Fruit fly (Drosophila melanogaster): ENCODE measurements around the gene CG1578.
A peak's percentile ranks its signal among the peaks of the same experiment; 100 is the strongest.

Gene CG1578

DNA sequence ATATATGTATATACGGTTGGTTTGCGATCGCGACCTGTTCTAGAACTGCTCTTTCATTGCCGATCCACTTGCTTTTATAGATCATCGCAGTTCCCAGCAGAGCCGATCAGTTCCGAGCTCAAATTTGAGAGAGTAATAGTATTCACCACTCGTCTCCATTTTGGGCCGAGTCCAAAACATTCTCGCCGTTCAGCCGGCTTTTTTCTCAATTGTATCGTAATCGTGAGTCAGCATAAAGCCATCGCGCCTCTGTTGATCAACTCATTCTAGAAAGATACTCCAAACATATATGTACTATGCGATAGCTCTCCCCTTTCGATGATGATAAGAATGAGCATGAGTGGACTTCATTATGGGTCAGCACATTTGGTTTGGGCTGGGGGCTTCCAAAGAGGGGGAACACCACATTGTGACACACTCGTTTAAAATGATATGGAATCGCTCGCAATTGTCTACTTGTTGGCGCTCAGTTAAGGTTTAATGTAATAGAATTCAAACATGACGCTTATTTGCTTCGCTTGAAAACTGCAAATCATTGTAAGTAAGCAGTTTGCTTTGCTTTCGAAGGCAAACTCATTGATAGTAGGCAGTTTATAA is 51.7 kb downstream of the CG1578 start, which contains the start of gene CG9360:
TSS of gene CG9360 (minus strand) at position 51 of the 597 bp plus-strand sequence.
- TF ChIP-seq kay (GFP tag; ENCODE audit: borderline replicate concordance), result peak; percentile 82
- TF ChIP-seq cnc (optimal IDR thresholded peaks at IDR 0.05), result peak; percentile 72 to 91
- peak; percentile 93 for TF ChIP-seq tj (GFP tag; optimal IDR thresholded peaks at IDR 0.05)
- TF ChIP-seq pad (GFP tag; optimal IDR thresholded peaks at IDR 0.05), result no peak

All from whole organism, adult.